Fruit fly (Drosophila melanogaster): ENCODE data around the gene CG12567.

CG12567 gene

DNA sequence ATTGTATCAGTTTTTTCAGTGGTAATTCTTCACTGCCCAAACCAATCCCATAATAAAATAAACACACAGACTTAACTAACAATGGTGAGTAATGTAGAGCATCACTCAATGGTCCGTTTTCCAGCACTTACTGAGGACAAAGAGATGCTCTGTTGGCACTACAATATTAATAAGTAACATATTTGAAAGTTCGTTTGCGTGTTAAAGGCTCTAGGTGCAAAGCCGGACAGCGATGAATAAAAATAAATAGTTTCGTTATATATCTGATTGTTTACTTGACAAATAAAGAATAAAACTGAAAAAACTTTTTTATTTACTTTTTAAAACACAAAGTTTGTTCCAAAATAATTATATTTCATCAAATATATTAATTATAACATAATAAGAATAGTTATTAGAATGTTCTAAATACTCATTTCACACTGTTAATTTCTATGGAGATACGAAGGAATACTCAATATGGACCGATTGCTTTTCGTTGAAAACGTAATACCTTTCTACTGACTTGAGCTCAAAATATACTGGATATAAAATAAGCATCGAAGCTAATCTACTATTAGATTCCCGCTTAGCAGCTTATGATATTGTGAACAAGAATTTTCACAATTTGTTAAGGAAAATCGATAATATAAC lies at the start of gene CG12567:
TSS of gene CG12567 (minus strand) at position 203 of the 633 bp plus-strand sequence.
- TF ChIP-seq CG8478 (optimal IDR thresholded peaks at IDR 0.05): no peak
- no peak for TF ChIP-seq CTCF (optimal IDR thresholded peaks at IDR 0.05)

- no peak for TF ChIP-seq CG8478 (optimal IDR thresholded peaks at IDR 0.05)
- TF ChIP-seq CTCF (optimal IDR thresholded peaks at IDR 0.05): no peak
Observed at dm6 chr2L:23176008-23176645, 1.8 kb upstream of the CG12567 start.

Data from S2 (cell line).